Worm (Caenorhabditis elegans) whole organism, early embryonic: ENCODE data around the gene daf-14.

Experiments used
- B0310.2 ChIP-seq: sonication (generic microtip); optimal IDR thresholded peaks from 2 replicates; lab custom pipeline; 2016; ENCODE audit warnings: mild to moderate bottlenecking, missing genetic modification characterization, missing compliant biosample characterization
- F13C5.2 ChIP-seq: sonication (generic microtip); optimal IDR thresholded peaks from 2 replicates; lab custom pipeline; 2017; ENCODE audit warnings: mild to moderate bottlenecking, missing genetic modification characterization, inconsistent platforms, missing compliant biosample characterization
- aly-1 ChIP-seq: sonication (generic microtip); optimal IDR thresholded peaks from 2 replicates; lab custom pipeline; 2016; ENCODE audit warnings: missing genetic modification characterization, missing compliant biosample characterization
- ama-1 ChIP-seq: fragments of 150-350 bp; optimal IDR thresholded peaks from 2 replicates; lab custom pipeline; 2014
- ceh-13 ChIP-seq: fragments of 200-800 bp; sonication (Bioruptor generic); optimal IDR thresholded peaks from 2 replicates; lab custom pipeline; 2018; ENCODE audit warnings: mild to moderate bottlenecking, missing genetic modification characterization, missing compliant biosample characterization
- ceh-36 ChIP-seq: sonication (generic microtip); optimal IDR thresholded peaks from 2 replicates; lab custom pipeline; 2016; ENCODE audit warnings: missing genetic modification characterization, inconsistent platforms, missing compliant biosample characterization
- ets-7 ChIP-seq: sonication (generic microtip); optimal IDR thresholded peaks from 2 replicates; lab custom pipeline; 2016; ENCODE audit warnings: missing genotype, missing genetic modification characterization, missing compliant biosample characterization
- flt-1 ChIP-seq: fragments of 200-800 bp; sonication (Bioruptor generic); IDR thresholded peaks from 2 replicates; pipeline ENCODE4 v1.3.6; 2022; ENCODE audit warnings: missing genetic modification characterization, missing compliant biosample characterization
- hmbx-1 ChIP-seq: sonication (generic microtip); optimal IDR thresholded peaks from 2 replicates; lab custom pipeline; 2016; ENCODE audit warnings: mild to moderate bottlenecking, missing genetic modification characterization, missing compliant biosample characterization
- hmg-4 ChIP-seq: fragments of 200-800 bp; sonication (Bioruptor generic); optimal IDR thresholded peaks from 2 replicates; lab custom pipeline; 2018; ENCODE audit warnings: mild to moderate bottlenecking, missing genetic modification characterization, missing compliant biosample characterization
- hnd-1 ChIP-seq: sonication (generic microtip); optimal IDR thresholded peaks from 2 replicates; lab custom pipeline; 2016; ENCODE audit warnings: missing genetic modification characterization, missing compliant biosample characterization
- pes-1 ChIP-seq: fragments of 200-800 bp; sonication (Bioruptor generic); IDR thresholded peaks from 2 replicates; pipeline ENCODE4 v1.3.6; 2022; ENCODE audit warnings: missing genetic modification reagents, missing genetic modification characterization, missing compliant biosample characterization
- scrt-1 ChIP-seq: fragments of 200-800 bp; sonication (Bioruptor generic); IDR thresholded peaks from 2 replicates; pipeline ENCODE4 v1.3.6; 2022; ENCODE audit warnings: missing genetic modification characterization, missing compliant biosample characterization
- sea-1 ChIP-seq: fragments of 200-800 bp; sonication (Bioruptor generic); conservative IDR thresholded peaks from 2 replicates; pipeline ENCODE4 v1.3.6; 2022; ENCODE audit warnings: missing genetic modification characterization, missing compliant biosample characterization
- tbx-11 ChIP-seq: fragments of 200-800 bp; sonication (Bioruptor generic); IDR thresholded peaks from 2 replicates; pipeline ENCODE4 v1.3.6; 2022; ENCODE audit warnings: missing genetic modification characterization, missing compliant biosample characterization
- tbx-37 ChIP-seq: fragments of 200-800 bp; sonication (Bioruptor generic); conservative IDR thresholded peaks from 2 replicates; pipeline ENCODE4 v1.3.6; 2022; ENCODE audit warnings: missing genetic modification reagents, missing genetic modification characterization, missing compliant biosample characterization
- tra-4 ChIP-seq: sonication (generic microtip); optimal IDR thresholded peaks from 2 replicates; lab custom pipeline; 2017; ENCODE audit warnings: missing genetic modification characterization, missing compliant biosample characterization

daf-14 gene

ce11 chrIV:10284194-10284910, 33.9 kb downstream of the daf-14 start, which contains the start of gene rad-51:
rad-51 (minus strand) TSS chrIV:10284244.
- TF ChIP-seq F13C5.2 (peak; percentile 60), aly-1 (peak; percentile 37), hmg-4 (peak; percentile 44), B0310.2 (tag; lab: Kevin White, UChicago) (no peak)

ce11 chrIV:10285328-10285727, 34.9 kb downstream of the daf-14 start:
- TF ChIP-seq tbx-11 (no peak), sea-1 (GFP tag; lab: Robert Waterston, UW) (no peak), aly-1 (no peak), scrt-1 (GFP tag; lab: Robert Waterston, UW) (no peak), ama-1 (lab: Kevin White, UChicago) (no peak), hmg-4 (no peak), ceh-13 (GFP tag; lab: Kevin White, UChicago) (no peak), B0310.2 (tag; lab: Kevin White, UChicago) (no peak), pes-1 (GFP tag; lab: Robert Waterston, UW) (no peak), flt-1 (GFP tag; lab: Robert Waterston, UW) (no peak), tra-4 (tag; lab: Kevin White, UChicago) (no peak), hmbx-1 (no peak), ets-7 (tag; lab: Kevin White, UChicago) (no peak), hnd-1 (tag; lab: Kevin White, UChicago) (no peak)

DNA sequence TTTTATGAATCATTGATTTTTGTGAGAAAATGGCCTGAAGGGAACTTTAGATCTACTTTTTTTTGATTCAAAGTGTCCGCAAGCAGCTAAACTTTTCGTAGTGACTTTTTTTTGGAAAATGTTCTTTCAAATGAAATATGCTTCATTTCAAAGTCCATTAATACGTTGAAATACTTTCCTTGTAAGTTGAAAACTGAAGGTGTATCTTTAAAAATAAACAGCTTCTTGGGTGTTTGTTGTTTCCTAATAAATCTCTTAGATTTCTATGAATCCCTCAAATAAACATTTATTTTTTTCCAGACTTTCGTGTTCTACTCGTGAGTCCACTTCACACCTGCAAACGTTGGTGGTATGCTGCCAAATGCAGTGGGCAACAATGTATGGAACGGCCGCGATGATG, 36.2 kb downstream of the daf-14 start, which contains the start of gene ebax-1:
TSS of gene ebax-1 (plus strand) at position 301 of the 400 bp plus-strand sequence.
- TF ChIP-seq pes-1 (GFP tag; lab: Robert Waterston, UW) (no peak), scrt-1 (GFP tag; lab: Robert Waterston, UW) (no peak), flt-1 (GFP tag; lab: Robert Waterston, UW) (no peak), tra-4 (tag; lab: Kevin White, UChicago) (no peak), aly-1 (no peak), ceh-36 (tag; lab: Kevin White, UChicago) (no peak), tbx-11 (no peak), B0310.2 (tag; lab: Kevin White, UChicago) (no peak), sea-1 (GFP tag; lab: Robert Waterston, UW) (no peak), hmbx-1 (no peak), hnd-1 (tag; lab: Kevin White, UChicago) (no peak), tbx-37 (GFP tag; lab: Robert Waterston, UW) (no peak), F13C5.2 (no peak), ama-1 (lab: Kevin White, UChicago) (no peak), ceh-13 (GFP tag; lab: Kevin White, UChicago) (no peak)

DNA sequence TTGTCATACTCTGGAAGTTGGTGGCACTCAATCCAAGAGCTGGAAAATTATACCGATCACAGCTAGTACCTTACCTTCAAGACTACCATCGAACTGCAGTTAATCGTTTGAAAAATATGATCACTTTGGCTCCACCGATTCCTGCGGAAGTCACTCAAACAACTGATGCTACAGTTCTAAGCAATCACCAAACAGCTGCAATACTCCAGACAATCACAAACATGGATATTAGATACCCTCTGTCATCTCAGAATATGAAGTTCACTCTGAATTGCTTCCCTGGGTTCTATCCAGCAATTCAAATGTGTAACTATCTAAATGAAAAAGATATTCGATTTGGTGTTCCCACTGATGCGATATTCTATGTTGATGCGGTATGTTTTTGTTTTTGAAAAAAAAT, 38.1 kb downstream of the daf-14 start:
- no peak for TF ChIP-seq ceh-36 (tag; lab: Kevin White, UChicago)
- TF ChIP-seq hmg-4, result no peak
- TF ChIP-seq tbx-11, result no peak
- no peak for TF ChIP-seq flt-1 (GFP tag; lab: Robert Waterston, UW)
- TF ChIP-seq aly-1, result no peak
- TF ChIP-seq tbx-37 (GFP tag; lab: Robert Waterston, UW), result no peak

- TF ChIP-seq hnd-1 (tag; lab: Kevin White, UChicago) (no peak), tbx-11 (no peak), tra-4 (tag; lab: Kevin White, UChicago) (no peak), F13C5.2 (no peak), pes-1 (GFP tag; lab: Robert Waterston, UW) (no peak), tbx-37 (GFP tag; lab: Robert Waterston, UW) (no peak), sea-1 (GFP tag; lab: Robert Waterston, UW) (no peak), hmbx-1 (no peak), ets-7 (tag; lab: Kevin White, UChicago) (no peak), flt-1 (GFP tag; lab: Robert Waterston, UW) (no peak), hmg-4 (no peak), scrt-1 (GFP tag; lab: Robert Waterston, UW) (no peak), aly-1 (no peak), ceh-13 (GFP tag; lab: Kevin White, UChicago) (no peak)
These were observed 43.6 kb downstream of the daf-14 start, which contains the start of gene R09E10.6 for ce11 chrIV:10294030-10294429. R09E10.6 (minus strand) TSS chrIV:10294130.

ce11 chrIV:10295084-10295483, 44.7 kb downstream of the daf-14 start, which contains the start of gene R09E10.13:
R09E10.13 (minus strand) TSS chrIV:10295144.
- TF ChIP-seq hmg-4, result no peak
- no peak for TF ChIP-seq F13C5.2
- TF ChIP-seq ceh-36 (tag; lab: Kevin White, UChicago), result no peak
- no peak for TF ChIP-seq B0310.2 (tag; lab: Kevin White, UChicago)
- TF ChIP-seq ceh-13 (GFP tag; lab: Kevin White, UChicago), result no peak
- TF ChIP-seq tbx-37 (GFP tag; lab: Robert Waterston, UW), result no peak

DNA sequence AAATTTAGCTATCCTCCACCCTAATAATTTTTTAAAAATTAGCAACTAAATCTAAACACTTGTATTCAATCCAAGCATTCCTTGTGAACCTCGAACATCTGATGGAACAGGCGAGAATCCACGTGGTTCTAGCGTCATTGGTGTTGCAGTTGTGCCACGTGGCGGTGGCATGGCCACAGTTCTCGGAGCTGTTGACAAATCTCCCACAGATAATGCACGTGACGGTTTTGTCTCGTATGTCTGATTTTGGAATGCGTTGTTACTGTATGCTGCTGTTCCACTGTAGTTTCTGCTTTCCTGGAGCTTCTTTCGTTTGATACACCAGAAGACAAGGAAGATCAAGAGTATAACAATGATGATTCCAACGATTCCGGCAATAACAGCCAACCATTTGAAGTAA, 45.6 kb downstream of the daf-14 start:
- TF ChIP-seq aly-1, result no peak

- TF ChIP-seq ama-1 (lab: Kevin White, UChicago), result no peak
- TF ChIP-seq hnd-1 (tag; lab: Kevin White, UChicago), result no peak
- TF ChIP-seq tbx-11, result no peak
- TF ChIP-seq F13C5.2, result no peak
- no peak for TF ChIP-seq ets-7 (tag; lab: Kevin White, UChicago)
- no peak for TF ChIP-seq flt-1 (GFP tag; lab: Robert Waterston, UW)
- TF ChIP-seq hmg-4, result no peak
- no peak for TF ChIP-seq aly-1
- TF ChIP-seq pes-1 (GFP tag; lab: Robert Waterston, UW), result no peak
- no peak for TF ChIP-seq scrt-1 (GFP tag; lab: Robert Waterston, UW)
These were observed 51.8 kb downstream of the daf-14 start, which contains the start of gene R09E10.5 for ce11 chrIV:10302203-10302602. R09E10.5 (minus strand) TSS chrIV:10302303.
